Worm (Caenorhabditis elegans): ENCODE measurements around the gene C44B9.3.

Gene C44B9.3

DNA sequence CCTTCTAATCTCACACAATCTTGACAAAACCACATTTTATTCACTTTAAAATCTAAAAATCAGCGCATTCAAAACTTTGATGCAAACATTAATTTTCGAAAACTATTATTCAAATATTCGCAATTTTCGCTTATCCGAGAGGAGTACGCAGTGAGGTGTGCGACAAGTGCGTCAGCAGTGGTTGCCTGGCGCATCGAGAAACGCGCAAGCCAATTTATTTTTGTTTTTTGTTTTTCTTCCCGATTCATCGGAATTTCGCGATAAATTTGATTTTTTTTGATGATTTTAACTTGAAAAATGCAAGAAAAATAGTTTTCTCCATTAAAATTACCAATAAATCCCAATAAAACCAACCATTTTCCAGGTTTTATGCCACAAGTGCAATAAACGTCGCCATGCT lies 31.1 kb downstream of the C44B9.3 start, which contains the start of the genes fbxb-85 and hex-3 (continued):
- TF ChIP-seq egrh-3 (GFP tag; IDR thresholded peaks at IDR 0.05) (no peak), Y53F4B.3 (GFP tag; IDR thresholded peaks at IDR 0.05) (no peak), lag-1 (GFP tag; IDR thresholded peaks at IDR 0.05) (0 out of 2 replicates have a peak, but pooled peaks have one; percentile 35), F22D6.2 (tag; optimal IDR thresholded peaks at IDR 0.05) (peak; percentile 73), chd-7 (tag; optimal IDR thresholded peaks at IDR 0.05) (no peak), lsl-1 (GFP tag; optimal IDR thresholded peaks at IDR 0.05) (peak; percentile 80), madf-6 (GFP tag; IDR thresholded peaks at IDR 0.05) (peak; percentile 88), lin-54 (GFP tag; optimal IDR thresholded peaks at IDR 0.05) (peak; percentile 95), mxl-1 (tag; optimal IDR thresholded peaks at IDR 0.05) (no peak), madf-10 (tag; optimal IDR thresholded peaks at IDR 0.05) (peak; percentile 65), ztf-6 (GFP tag; IDR thresholded peaks at IDR 0.05) (no peak), dpff-1 (tag; optimal IDR thresholded peaks at IDR 0.05) (no peak), efl-1 (GFP tag; optimal IDR thresholded peaks at IDR 0.05) (peak; percentile 71), let-526 (GFP tag; IDR thresholded peaks at IDR 0.05) (no peak), B0336.3 (GFP tag; IDR thresholded peaks at IDR 0.05) (peak; percentile 94), ekl-4 (GFP tag; IDR thresholded peaks at IDR 0.05) (peak; percentile 93), akir-1 (GFP tag; optimal IDR thresholded peaks at IDR 0.05) (peak; percentile 25), Y95B8A.8 (GFP tag; IDR thresholded peaks at IDR 0.05) (peak; percentile 44; the same call in 1 of the 2 replicates), mel-28 (tag; optimal IDR thresholded peaks at IDR 0.05; ENCODE audit: borderline replicate concordance) (peak; percentile 64), cebp-1 (GFP tag; IDR thresholded peaks at IDR 0.05) (no peak; the same call in 1 of the 2 replicates), cebp-1 (tag; optimal IDR thresholded peaks at IDR 0.05) (peak; percentile 88), egl-44 (GFP tag; IDR thresholded peaks at IDR 0.05) (peak; percentile 63; the same call in 1 of the 2 replicates), zfh-2 (GFP tag; conservative IDR thresholded peaks at IDR 0.05) (peak; percentile 76), ceh-79 (tag; optimal IDR thresholded peaks at IDR 0.05) (no peak), pha-4 (tag; optimal IDR thresholded peaks at IDR 0.05) (peak; percentile 87), F55B11.4 (tag; optimal IDR thresholded peaks at IDR 0.05; ENCODE audit: borderline replicate concordance, insufficient read depth) (no peak), snpc-1.3 (tag; optimal IDR thresholded peaks at IDR 0.05; ENCODE audit: insufficient read depth) (peak; percentile 87), zim-3 (tag; optimal IDR thresholded peaks at IDR 0.05) (peak; percentile 41), hlh-12 (tag; optimal IDR thresholded peaks at IDR 0.05) (no peak), xnd-1 (tag; optimal IDR thresholded peaks at IDR 0.05) (peak; percentile 74), ztf-18 (tag; optimal IDR thresholded peaks at IDR 0.05) (peak; percentile 99), nfya-1 (tag; optimal IDR thresholded peaks at IDR 0.05; ENCODE audit: borderline replicate concordance, insufficient read depth) (no peak), lir-1 (GFP tag; conservative IDR thresholded peaks at IDR 0.05) (peak; percentile 90), T26A5.8 (tag; optimal IDR thresholded peaks at IDR 0.05) (no peak), B0261.1 (tag; optimal IDR thresholded peaks at IDR 0.05) (no peak), ZK185.1 (tag; optimal IDR thresholded peaks at IDR 0.05; ENCODE audit: poor library complexity, severe bottlenecking) (peak; percentile 92), hrde-1 (tag; optimal IDR thresholded peaks at IDR 0.05; ENCODE audit: borderline replicate concordance) (peak; percentile 76), ceh-91 (GFP tag; IDR thresholded peaks at IDR 0.05) (peak; percentile 80), F37B4.10 (GFP tag; IDR thresholded peaks at IDR 0.05) (no peak), tbx-9 (tag; optimal IDR thresholded peaks at IDR 0.05; ENCODE audit: borderline replicate concordance) (no peak), C17E4.6 (GFP tag; IDR thresholded peaks at IDR 0.05) (peak; percentile 83), lin-35 (GFP tag; optimal IDR thresholded peaks at IDR 0.05) (peak; percentile 30 to 95 (median 76)), attf-3 (GFP tag; conservative IDR thresholded peaks at IDR 0.05) (no peak), madf-3 (GFP tag; IDR thresholded peaks at IDR 0.05) (no peak; the same call in 1 of the 2 replicates), nhr-80 (tag; optimal IDR thresholded peaks at IDR 0.05) (peak; percentile 47), Y53G8AR.9 (GFP tag; conservative IDR thresholded peaks at IDR 0.05) (peak; percentile 96), F33H1.4 (GFP tag; IDR thresholded peaks at IDR 0.05) (peak; percentile 78), ama-1 (optimal IDR thresholded peaks at IDR 0.05) (peak; percentile 2), ama-1 (GFP tag; optimal IDR thresholded peaks at IDR 0.05) (peak in 1 of 2 experiments; percentile 29)

Measured in whole organism, young adult.